Fruit fly (Drosophila melanogaster) whole organism, prepupa: Measurements from ENCODE around the gene Reg-2.

ENCODE experiments used
- CG10669 ChIP-seq: fragments of 200-800 bp; sonication (Bioruptor generic); optimal IDR thresholded peaks from 3 replicates; lab custom pipeline; 2018; ENCODE audit warnings: missing biosample characterization, mild to moderate bottlenecking, missing genetic modification characterization, moderate library complexity
- CG11294 ChIP-seq: fragments of 200-800 bp; sonication (Bioruptor generic); IDR thresholded peaks from 2 replicates; pipeline ENCODE4 v1.3.6; 2022; ENCODE audit warnings: missing biosample characterization, missing genetic modification characterization
- CG11762 ChIP-seq: fragments of 200-800 bp; sonication (Bioruptor generic); optimal IDR thresholded peaks from 3 replicates; lab custom pipeline; 2016; ENCODE audit warnings: missing biosample characterization, missing genetic modification characterization; ENCODE audit not compliant: insufficient read depth
- CG11902 ChIP-seq: fragments of 200-800 bp; sonication (Bioruptor generic); optimal IDR thresholded peaks from 3 replicates; lab custom pipeline; 2016; ENCODE audit warnings: missing biosample characterization, missing genetic modification characterization
- CG15336 ChIP-seq: fragments of 200-800 bp; sonication (Bioruptor generic); IDR thresholded peaks from 2 replicates; pipeline ENCODE4 v1.3.6; 2022; ENCODE audit warnings: missing biosample characterization, missing genetic modification characterization
- CG16779 ChIP-seq: fragments of 200-800 bp; sonication (Bioruptor generic); optimal IDR thresholded peaks from 3 replicates; lab custom pipeline; 2017; ENCODE audit warnings: missing biosample characterization, mild to moderate bottlenecking, missing genetic modification characterization
- CG31627 ChIP-seq: fragments of 200-800 bp; sonication (Bioruptor generic); optimal IDR thresholded peaks from 3 replicates; lab custom pipeline; 2016; ENCODE audit warnings: missing biosample characterization, missing genetic modification characterization
- CG34406 ChIP-seq: fragments of 200-800 bp; sonication (Bioruptor generic); optimal IDR thresholded peaks from 3 replicates; lab custom pipeline; 2016; ENCODE audit warnings: missing biosample characterization, missing genetic modification characterization
- CG3919 ChIP-seq: fragments of 200-800 bp; sonication (Bioruptor generic); optimal IDR thresholded peaks from 3 replicates; lab custom pipeline; 2016; ENCODE audit warnings: missing biosample characterization, missing genetic modification characterization
- CG4318 ChIP-seq: fragments of 200-800 bp; sonication (Bioruptor generic); optimal IDR thresholded peaks from 3 replicates; lab custom pipeline; 2017; ENCODE audit warnings: missing biosample characterization, mild to moderate bottlenecking, missing genetic modification characterization
- CG6163 ChIP-seq: fragments of 200-800 bp; sonication (Bioruptor generic); IDR thresholded peaks from 3 replicates; pipeline ENCODE4 v1.3.6; 2022; ENCODE audit warnings: missing biosample characterization, missing genetic modification characterization
- CG6276 ChIP-seq: fragments of 200-800 bp; sonication (Bioruptor generic); optimal IDR thresholded peaks from 2 replicates; lab custom pipeline; 2017; ENCODE audit warnings: missing biosample characterization, mild to moderate bottlenecking, missing genetic modification characterization
- CG6808 ChIP-seq: fragments of 200-800 bp; sonication (Bioruptor generic); optimal IDR thresholded peaks from 3 replicates; lab custom pipeline; 2017; ENCODE audit warnings: missing biosample characterization, missing genetic modification characterization, mild to moderate bottlenecking, moderate library complexity, missing genetic modification reagents
- CG6854 ChIP-seq: fragments of 200-800 bp; sonication (Bioruptor generic); optimal IDR thresholded peaks from 2 replicates; lab custom pipeline; 2017; ENCODE audit warnings: missing biosample characterization, mild to moderate bottlenecking, missing genetic modification characterization
- CG8119 ChIP-seq: fragments of 200-800 bp; sonication (Bioruptor generic); IDR thresholded peaks from 3 replicates; pipeline ENCODE4 v1.3.6; 2022; ENCODE audit warnings: missing biosample characterization, missing genetic modification characterization
- CG8632 ChIP-seq: fragments of 200-800 bp; sonication (Bioruptor generic); optimal IDR thresholded peaks from 3 replicates; lab custom pipeline; 2016; ENCODE audit warnings: missing biosample characterization, missing genetic modification characterization
- CG9139 ChIP-seq: fragments of 200-800 bp; sonication (Bioruptor generic); optimal IDR thresholded peaks from 3 replicates; lab custom pipeline; 2017; ENCODE audit warnings: missing biosample characterization, mild to moderate bottlenecking, missing genetic modification characterization
- Eip78C ChIP-seq: fragments of 200-800 bp; sonication (Bioruptor generic); peaks from one replicate; lab custom pipeline; 2016; ENCODE audit warnings: missing biosample characterization, missing genetic modification characterization
- Eip93F ChIP-seq: fragments of 200-800 bp; sonication (Bioruptor generic); optimal IDR thresholded peaks from 2 replicates; lab custom pipeline; 2016; ENCODE audit warnings: missing biosample characterization, mild to moderate bottlenecking, missing genetic modification characterization
- Gug ChIP-seq: fragments of 200-800 bp; sonication (Bioruptor generic); IDR thresholded peaks from 2 replicates; pipeline ENCODE4 v1.3.6; 2022; ENCODE audit warnings: missing biosample characterization, missing genetic modification characterization
- Hr38 ChIP-seq: sonication (Bioruptor generic); optimal IDR thresholded peaks from 2 replicates; lab custom pipeline; 2016; ENCODE audit warnings: missing biosample characterization, missing genetic modification characterization
- Hr39 ChIP-seq: fragments of 200-800 bp; sonication (Bioruptor generic); optimal IDR thresholded peaks from 2 replicates; lab custom pipeline; 2016; ENCODE audit warnings: missing biosample characterization, missing genetic modification characterization
- Lpt ChIP-seq: fragments of 200-800 bp; sonication (Bioruptor generic); optimal IDR thresholded peaks from 3 replicates; lab custom pipeline; 2016; ENCODE audit warnings: missing biosample characterization, missing genetic modification characterization
- OdsH ChIP-seq: fragments of 200-800 bp; sonication (Bioruptor generic); optimal IDR thresholded peaks from 3 replicates; lab custom pipeline; 2016; ENCODE audit warnings: missing biosample characterization, missing genetic modification characterization
- Sox102F ChIP-seq: fragments of 200-800 bp; sonication (Bioruptor generic); optimal IDR thresholded peaks from 2 replicates; lab custom pipeline; 2016; ENCODE audit warnings: missing biosample characterization, mild to moderate bottlenecking, missing genetic modification characterization
- Sox14 ChIP-seq: fragments of 200-800 bp; sonication (Bioruptor generic); optimal IDR thresholded peaks from 3 replicates; lab custom pipeline; 2016; ENCODE audit warnings: missing biosample characterization, missing genetic modification characterization
- achi ChIP-seq: fragments of 200-800 bp; sonication (Bioruptor generic); optimal IDR thresholded peaks from 3 replicates; lab custom pipeline; 2016; ENCODE audit warnings: missing biosample characterization, missing genetic modification characterization
- acj6 ChIP-seq: fragments of 200-800 bp; sonication (Bioruptor generic); optimal IDR thresholded peaks from 3 replicates; lab custom pipeline; 2016; ENCODE audit warnings: missing biosample characterization, missing genetic modification characterization
- cyc ChIP-seq: fragments of 200-800 bp; sonication (Bioruptor generic); optimal IDR thresholded peaks from 3 replicates; lab custom pipeline; 2016; ENCODE audit warnings: missing biosample characterization, missing genetic modification characterization
- eg ChIP-seq: fragments of 200-800 bp; sonication (Bioruptor generic); IDR thresholded peaks from 3 replicates; pipeline ENCODE4 v1.3.6; 2022; ENCODE audit warnings: missing biosample characterization, missing genetic modification characterization
- fkh ChIP-seq: fragments of 200-800 bp; sonication (Bioruptor generic); optimal IDR thresholded peaks from 3 replicates; lab custom pipeline; 2017; ENCODE audit warnings: missing biosample characterization, mild to moderate bottlenecking, missing genetic modification characterization, moderate library complexity
- lz ChIP-seq: fragments of 200-800 bp; sonication (Bioruptor generic); optimal IDR thresholded peaks from 3 replicates; lab custom pipeline; 2016; ENCODE audit warnings: missing biosample characterization, missing genetic modification characterization
- net ChIP-seq: fragments of 200-800 bp; sonication (Bioruptor generic); optimal IDR thresholded peaks from 3 replicates; lab custom pipeline; 2016; ENCODE audit warnings: missing biosample characterization, missing genetic modification characterization
- pdm3 ChIP-seq: fragments of 200-800 bp; sonication (Bioruptor generic); optimal IDR thresholded peaks from 3 replicates; lab custom pipeline; 2016; ENCODE audit warnings: missing biosample characterization, missing genetic modification characterization
- salr ChIP-seq, 2 experiments: fragments of 200-800 bp; sonication (Bioruptor generic); optimal IDR thresholded peaks; 3 replicates each; lab custom pipeline; 2016 to 2018; ENCODE audit warnings: missing biosample characterization in 2 of 2, missing genetic modification characterization in 2 of 2, mild to moderate bottlenecking in 1 of 2
- spab ChIP-seq: fragments of 200-800 bp; sonication (Bioruptor generic); optimal IDR thresholded peaks from 2 replicates; lab custom pipeline; 2017; ENCODE audit warnings: missing biosample characterization, mild to moderate bottlenecking, missing genetic modification characterization, missing genetic modification reagents
- ss ChIP-seq, 2 experiments: fragments of 200-800 bp; sonication (Bioruptor generic); optimal IDR thresholded peaks; 2 replicates in 1 of 2; 3 replicates in 1 of 2; lab custom pipeline; 2017 to 2018; ENCODE audit warnings: mild to moderate bottlenecking in 2 of 2, missing biosample characterization in 2 of 2, missing genetic modification characterization in 2 of 2, moderate library complexity in 1 of 2
- svp ChIP-seq: fragments of 200-800 bp; sonication (Bioruptor generic); peaks from one replicate; lab custom pipeline; 2016; ENCODE audit warnings: missing biosample characterization, missing genetic modification characterization
- topi ChIP-seq: fragments of 200-800 bp; sonication (Bioruptor generic); optimal IDR thresholded peaks from 3 replicates; lab custom pipeline; 2016; ENCODE audit warnings: missing biosample characterization, missing genetic modification characterization
- vri ChIP-seq: fragments of 200-800 bp; sonication (Bioruptor generic); optimal IDR thresholded peaks from 3 replicates; lab custom pipeline; 2016; ENCODE audit warnings: missing biosample characterization, mild to moderate bottlenecking, missing genetic modification characterization

Gene Reg-2

dm6 chr3L:648155-649024, 42.0 kb upstream of the Reg-2 start, which contains the start of gene Gale:
Gale (plus strand) TSS chr3L:648555.
- no peak for TF ChIP-seq achi (GFP tag; lab: Kevin White, UChicago)
- peak; percentile 21 for TF ChIP-seq Sox14 (GFP tag; lab: Kevin White, UChicago)
- TF ChIP-seq Eip78C (GFP tag; lab: Kevin White, UChicago), result peak; percentile 68
- peak; percentile 99 for TF ChIP-seq svp (GFP tag; lab: Kevin White, UChicago)
- no peak for TF ChIP-seq Hr39 (GFP tag; lab: Kevin White, UChicago)
- TF ChIP-seq CG6163 (GFP tag; lab: Robert Waterston, UW), result no peak
- TF ChIP-seq lz (GFP tag; lab: Kevin White, UChicago), result no peak
- peak; percentile 5 for TF ChIP-seq CG6276 (GFP tag; lab: Kevin White, UChicago)
- TF ChIP-seq CG11762, result no peak
- peak; percentile 31 for TF ChIP-seq CG16779 (tag; lab: Kevin White, UChicago)
- TF ChIP-seq CG8119 (GFP tag; lab: Robert Waterston, UW), result peak; percentile 52; the same call in 1 of the 3 replicates
- peak; percentile 17 for TF ChIP-seq net (GFP tag; lab: Kevin White, UChicago)
- peak; percentile 33 for TF ChIP-seq CG6854 (GFP tag; lab: Kevin White, UChicago)
- TF ChIP-seq CG3919 (GFP tag; lab: Kevin White, UChicago), result no peak
- TF ChIP-seq CG9139 (GFP tag; lab: Kevin White, UChicago), result peak; percentile 54
- peak; percentile 24 to 61 for TF ChIP-seq ss (GFP tag; optimal IDR thresholded peaks at IDR 0.05; lab: Kevin White, UChicago)
- TF ChIP-seq fkh (GFP tag; lab: Kevin White, UChicago), result peak; percentile 97
- TF ChIP-seq, all 60 proteins: peak for 11

- TF ChIP-seq Eip93F (GFP tag; lab: Kevin White, UChicago) (no peak), Sox102F (GFP tag; lab: Kevin White, UChicago) (no peak), acj6 (no peak)
- TF ChIP-seq, all 60 proteins: peak for 0
These were observed 41.2 kb upstream of the Reg-2 start for dm6 chr3L:647529-647928.

dm6 chr3L:645426-646036, 39.2 kb upstream of the Reg-2 start:
- no peak for TF ChIP-seq acj6
- TF ChIP-seq CG31627, result no peak
- TF ChIP-seq cyc (GFP tag; lab: Kevin White, UChicago), result no peak
- TF ChIP-seq CG10669 (GFP tag; lab: Kevin White, UChicago), result no peak
- TF ChIP-seq ss (GFP tag; optimal IDR thresholded peaks at IDR 0.05; lab: Kevin White, UChicago), result no peak
- no peak for TF ChIP-seq CG11902 (GFP tag; lab: Kevin White, UChicago)
- TF ChIP-seq Eip78C (GFP tag; lab: Kevin White, UChicago), result no peak
- TF ChIP-seq CG16779 (tag; lab: Kevin White, UChicago), result no peak
- TF ChIP-seq CG34406 (GFP tag; lab: Kevin White, UChicago), result no peak
- no peak for TF ChIP-seq vri (GFP tag; lab: Kevin White, UChicago)
- TF ChIP-seq eg (GFP tag; lab: Robert Waterston, UW), result no peak
- TF ChIP-seq CG8632 (GFP tag; lab: Kevin White, UChicago), result no peak
- TF ChIP-seq CG6854 (GFP tag; lab: Kevin White, UChicago), result no peak
- TF ChIP-seq OdsH (GFP tag; lab: Kevin White, UChicago), result no peak
- TF ChIP-seq Lpt (GFP tag; lab: Kevin White, UChicago), result no peak
- TF ChIP-seq CG15336 (GFP tag; lab: Robert Waterston, UW), result no peak
- TF ChIP-seq fkh (GFP tag; lab: Kevin White, UChicago), result no peak
- TF ChIP-seq CG8119 (GFP tag; lab: Robert Waterston, UW), result no peak

dm6 chr3L:644111-644718, 37.8 kb upstream of the Reg-2 start:
- TF ChIP-seq salr (GFP tag; optimal IDR thresholded peaks at IDR 0.05; lab: Kevin White, UChicago) (peak; percentile 75 to 93), CG6163 (GFP tag; lab: Robert Waterston, UW) (peak; percentile 96), spab (GFP tag; lab: Kevin White, UChicago) (peak; percentile 77), CG6854 (GFP tag; lab: Kevin White, UChicago) (peak; percentile 80), CG11902 (GFP tag; lab: Kevin White, UChicago) (peak; percentile 84), acj6 (peak; percentile 94), CG11762 (peak; percentile 91), pdm3 (GFP tag; lab: Kevin White, UChicago) (peak; percentile 94), CG4318 (GFP tag; lab: Kevin White, UChicago) (peak; percentile 96), CG6808 (GFP tag; lab: Kevin White, UChicago) (peak; percentile 77), Hr39 (GFP tag; lab: Kevin White, UChicago) (peak; percentile 91), CG16779 (tag; lab: Kevin White, UChicago) (peak; percentile 77), Hr38 (GFP tag; lab: Kevin White, UChicago) (peak; percentile 70), Gug (GFP tag; lab: Robert Waterston, UW) (peak; percentile 92), topi (GFP tag; lab: Kevin White, UChicago) (peak; percentile 89), CG11294 (GFP tag; lab: Robert Waterston, UW) (peak; percentile 83), Eip93F (GFP tag; lab: Kevin White, UChicago) (peak; percentile 47)
